Worm (Caenorhabditis elegans) whole organism, late embryonic: ENCODE results near the gene C03B1.10.

ENCODE experiments used
- F13H6.1 ChIP-seq: sonication (generic microtip); optimal IDR thresholded peaks from 2 replicates; lab custom pipeline; 2016; ENCODE audit warnings: missing genetic modification characterization, missing compliant biosample characterization
- ahr-1 ChIP-seq: sonication (generic microtip); optimal IDR thresholded peaks from 2 replicates; lab custom pipeline; 2016; ENCODE audit warnings: missing genetic modification characterization, missing compliant biosample characterization
- ama-1 ChIP-seq: fragments of 150-350 bp; optimal IDR thresholded peaks from 2 replicates; lab custom pipeline; 2014
- dmd-4 ChIP-seq: sonication (generic microtip); optimal IDR thresholded peaks from 2 replicates; lab custom pipeline; 2016; ENCODE audit warnings: borderline replicate concordance, missing genetic modification characterization, missing compliant biosample characterization
- dve-1 ChIP-seq: sonication (generic microtip); optimal IDR thresholded peaks from 2 replicates; lab custom pipeline; 2017; ENCODE audit warnings: antibody characterized with exemption, mild to moderate bottlenecking, missing genetic modification characterization, missing compliant biosample characterization
- fkh-10 ChIP-seq: fragments of 150-350 bp; optimal IDR thresholded peaks from 2 replicates; lab custom pipeline; 2014; ENCODE audit warnings: missing biosample characterization, missing genetic modification reagents, missing genetic modification characterization
- unc-55 ChIP-seq: sonication (generic microtip); optimal IDR thresholded peaks from 2 replicates; lab custom pipeline; 2017; ENCODE audit warnings: missing biosample characterization, missing genetic modification reagents, missing genetic modification characterization

- TF ChIP-seq F13H6.1 (tag; lab: Kevin White, UChicago) (no peak), fkh-10 (GFP tag; lab: Kevin White, UChicago) (no peak), dve-1 (tag; lab: Kevin White, UChicago) (no peak), unc-55 (GFP tag; lab: Kevin White, UChicago) (no peak), ama-1 (lab: Kevin White, UChicago) (no peak), ahr-1 (tag; lab: Kevin White, UChicago) (no peak), dmd-4 (tag; lab: Kevin White, UChicago) (no peak)
Observed at ce11 chrX:6353763-6354162, 3.9 kb downstream of the C03B1.10 start.
